Fruit fly (Drosophila melanogaster): ENCODE data around the gene CG15865.

dm6 chrX:16711003-16711402 is 46.7 kb upstream of the CG15865 start, which contains the start of gene CG13008:
- TF ChIP-seq fkh (GFP tag; optimal IDR thresholded peaks at IDR 0.05): no peak
- no peak for TF ChIP-seq dsx (GFP tag; optimal IDR thresholded peaks at IDR 0.05; ENCODE audit: poor library complexity, severe bottlenecking)
- TF ChIP-seq CG1621 (tag; optimal IDR thresholded peaks at IDR 0.05): no peak
- no peak for TF ChIP-seq Gug (GFP tag; IDR thresholded peaks at IDR 0.05)
- no peak for TF ChIP-seq CG8119 (GFP tag; IDR thresholded peaks at IDR 0.05)
- TF ChIP-seq CG9139 (GFP tag; optimal IDR thresholded peaks at IDR 0.05): no peak
- no peak for TF ChIP-seq CG7368 (GFP tag; optimal IDR thresholded peaks at IDR 0.05)
- no peak for TF ChIP-seq CG16779 (tag; optimal IDR thresholded peaks at IDR 0.05)
- no peak for TF ChIP-seq Sox102F (GFP tag; optimal IDR thresholded peaks at IDR 0.05)
- TF ChIP-seq CG11902 (GFP tag; optimal IDR thresholded peaks at IDR 0.05): no peak
- TF ChIP-seq CG11294 (GFP tag; IDR thresholded peaks at IDR 0.05): no peak
- TF ChIP-seq Hr38 (GFP tag; optimal IDR thresholded peaks at IDR 0.05): no peak
